Fruit fly (Drosophila melanogaster) whole organism, pupa: Measurements from ENCODE around the gene Sfp65A.

Experiments
- CG10348 ChIP-seq: fragments of 200-800 bp; sonication (Bioruptor generic); IDR thresholded peaks from 2 replicates; pipeline ENCODE4 v1.3.6; 2022; ENCODE audit warnings: missing biosample characterization, missing genetic modification characterization
- CG13204 ChIP-seq: fragments of 200-800 bp; sonication (Bioruptor generic); optimal IDR thresholded peaks from 2 replicates; lab custom pipeline; 2018; ENCODE audit warnings: missing biosample characterization, mild to moderate bottlenecking, missing genetic modification characterization, moderate library complexity
- CG14655 ChIP-seq: fragments of 200-800 bp; sonication (Bioruptor generic); optimal IDR thresholded peaks from 3 replicates; lab custom pipeline; 2017; ENCODE audit warnings: mild to moderate bottlenecking, missing biosample characterization, missing genetic modification reagents, missing genetic modification characterization
- CG32121 ChIP-seq: fragments of 200-800 bp; sonication (Bioruptor generic); IDR thresholded peaks from 2 replicates; pipeline ENCODE4 v1.3.6; 2022; ENCODE audit warnings: missing biosample characterization, missing genetic modification characterization
- CG34367 ChIP-seq: fragments of 200-800 bp; sonication (Bioruptor generic); optimal IDR thresholded peaks from 2 replicates; lab custom pipeline; 2018; ENCODE audit warnings: missing biosample characterization, mild to moderate bottlenecking, missing genetic modification characterization
- CG4496 ChIP-seq: fragments of 200-800 bp; sonication (Bioruptor generic); IDR thresholded peaks from 3 replicates; pipeline ENCODE4 v1.3.6; 2022; ENCODE audit warnings: missing biosample characterization, missing genetic modification characterization
- CG8159 ChIP-seq: fragments of 200-800 bp; sonication (Bioruptor generic); optimal IDR thresholded peaks from 3 replicates; lab custom pipeline; 2018; ENCODE audit warnings: missing biosample characterization, mild to moderate bottlenecking, missing genetic modification characterization, moderate library complexity
- CG9948 ChIP-seq: fragments of 200-800 bp; sonication (Bioruptor generic); optimal IDR thresholded peaks from 2 replicates; lab custom pipeline; 2018; ENCODE audit warnings: missing biosample characterization, mild to moderate bottlenecking, missing genetic modification characterization, moderate library complexity
- D1 ChIP-seq: fragments of 200-800 bp; sonication (Bioruptor generic); optimal IDR thresholded peaks from 2 replicates; lab custom pipeline; 2018; ENCODE audit warnings: missing biosample characterization, mild to moderate bottlenecking, missing genetic modification characterization, moderate library complexity

dm6 chr3L:6309726-6310125 lies 40.4 kb upstream of the Sfp65A start:
- TF ChIP-seq CG13204 (GFP tag; lab: Kevin White, UChicago): no peak
- no peak for TF ChIP-seq CG9948 (tag; lab: Kevin White, UChicago)
- no peak for TF ChIP-seq CG8159 (tag; lab: Kevin White, UChicago)
- no peak for TF ChIP-seq D1 (tag; lab: Kevin White, UChicago)
- no peak for TF ChIP-seq CG34367 (tag; lab: Kevin White, UChicago)
- TF ChIP-seq CG14655 (GFP tag; lab: Kevin White, UChicago): no peak
- TF ChIP-seq CG32121 (GFP tag; lab: Robert Waterston, UW): no peak
- no peak for TF ChIP-seq CG10348 (GFP tag; lab: Robert Waterston, UW)
- no peak for TF ChIP-seq CG4496 (GFP tag; lab: Robert Waterston, UW)
